Worm (Caenorhabditis elegans): ENCODE data around the gene fbxa-24.

ce11 chrII:3810550-3810949 is 5.8 kb upstream of the fbxa-24 start:
- TF ChIP-seq pha-4 (tag; optimal IDR thresholded peaks at IDR 0.05) (peak; percentile 75), unc-62 (GFP tag; optimal IDR thresholded peaks at IDR 0.05) (no peak), ztf-11 (tag; optimal IDR thresholded peaks at IDR 0.05) (no peak), snpc-4 (tag; optimal IDR thresholded peaks at IDR 0.05) (peak; percentile 40), lin-39 (tag; optimal IDR thresholded peaks at IDR 0.05) (peak; percentile 73), fos-1 (tag; optimal IDR thresholded peaks at IDR 0.05) (no peak), nhr-77 (tag; optimal IDR thresholded peaks at IDR 0.05) (no peak), nhr-12 (tag; optimal IDR thresholded peaks at IDR 0.05) (no peak), mdl-1 (tag; optimal IDR thresholded peaks at IDR 0.05) (no peak)

Data from whole organism, L3 larva.